Fruit fly (Drosophila melanogaster) whole organism, embryonic: ENCODE data around the gene obst-J.

ENCODE experiments used
- CG11456 ChIP-seq: fragments of 200-800 bp; sonication (Bioruptor generic); IDR thresholded peaks from 3 replicates; pipeline ENCODE4 v1.3.6; 2022; ENCODE audit warnings: missing biosample characterization, missing genetic modification characterization
- CG12659 ChIP-seq: fragments of 200-800 bp; sonication (Bioruptor generic); optimal IDR thresholded peaks from 3 replicates; lab custom pipeline; 2017; ENCODE audit warnings: mild to moderate bottlenecking, missing biosample characterization, missing genetic modification reagents, missing genetic modification characterization
- CG12744 ChIP-seq: fragments of 200-800 bp; sonication (Bioruptor generic); optimal IDR thresholded peaks from 2 replicates; lab custom pipeline; 2016; ENCODE audit warnings: missing biosample characterization, missing genetic modification characterization
- CG12769 ChIP-seq: fragments of 200-800 bp; sonication (Bioruptor generic); optimal IDR thresholded peaks from 2 replicates; lab custom pipeline; 2019; ENCODE audit warnings: missing biosample characterization, mild to moderate bottlenecking, missing genetic modification characterization, moderate library complexity
- CG12942 ChIP-seq: fragments of 200-800 bp; sonication (Bioruptor generic); optimal IDR thresholded peaks from 3 replicates; lab custom pipeline; 2016; ENCODE audit warnings: missing biosample characterization, missing genetic modification characterization
- CG14050 ChIP-seq: fragments of 200-800 bp; sonication (Bioruptor generic); IDR thresholded peaks from 3 replicates; pipeline ENCODE4 v1.3.6; 2022; ENCODE audit warnings: missing biosample characterization, missing genetic modification characterization
- CG15011 ChIP-seq: fragments of 200-800 bp; sonication (Bioruptor generic); optimal IDR thresholded peaks from 3 replicates; lab custom pipeline; 2018; ENCODE audit warnings: missing biosample characterization, mild to moderate bottlenecking, missing genetic modification characterization
- CG32767 ChIP-seq: fragments of 200-800 bp; sonication (Bioruptor generic); IDR thresholded peaks from 2 replicates; pipeline ENCODE4 v1.3.6; 2022; ENCODE audit warnings: missing biosample characterization, missing genetic modification characterization
- CG33213 ChIP-seq: fragments of 200-800 bp; sonication (Bioruptor generic); optimal IDR thresholded peaks from 3 replicates; lab custom pipeline; 2016; ENCODE audit warnings: missing biosample characterization, missing genetic modification characterization
- CG3407 ChIP-seq: fragments of 200-800 bp; sonication (Bioruptor generic); optimal IDR thresholded peaks from 2 replicates; lab custom pipeline; 2018; ENCODE audit warnings: missing biosample characterization, mild to moderate bottlenecking, missing genetic modification characterization
- CG34422 ChIP-seq: fragments of 200-800 bp; sonication (Bioruptor generic); IDR thresholded peaks from 3 replicates; pipeline ENCODE4 v1.3.6; 2022; ENCODE audit warnings: missing biosample characterization, missing genetic modification characterization
- CG3995 ChIP-seq: fragments of 200-800 bp; sonication (Bioruptor generic); optimal IDR thresholded peaks from 3 replicates; lab custom pipeline; 2016; ENCODE audit warnings: missing biosample characterization, missing genetic modification characterization
- CG4617 ChIP-seq: fragments of 200-800 bp; sonication (Bioruptor generic); optimal IDR thresholded peaks from 3 replicates; lab custom pipeline; 2016; ENCODE audit warnings: missing biosample characterization, missing genetic modification characterization, borderline replicate concordance
- CG4854 ChIP-seq: fragments of 200-800 bp; sonication (Bioruptor generic); optimal IDR thresholded peaks from 2 replicates; lab custom pipeline; 2016; ENCODE audit warnings: missing biosample characterization, missing genetic modification characterization, inconsistent platforms
- CG6254 ChIP-seq: fragments of 200-800 bp; sonication (Bioruptor generic); optimal IDR thresholded peaks from 3 replicates; lab custom pipeline; 2017; ENCODE audit warnings: mild to moderate bottlenecking, missing biosample characterization, missing genetic modification reagents, missing genetic modification characterization
- CG7839 ChIP-seq: fragments of 200-800 bp; sonication (Bioruptor generic); optimal IDR thresholded peaks from 3 replicates; lab custom pipeline; 2018; ENCODE audit warnings: missing biosample characterization, mild to moderate bottlenecking, missing genetic modification characterization, moderate library complexity
- CG9797 ChIP-seq: fragments of 200-800 bp; sonication (Bioruptor generic); optimal IDR thresholded peaks from 3 replicates; lab custom pipeline; 2018; ENCODE audit warnings: missing biosample characterization, mild to moderate bottlenecking, missing genetic modification characterization
- CrebB ChIP-seq: fragments of 200-800 bp; sonication (Bioruptor generic); optimal IDR thresholded peaks from 3 replicates; lab custom pipeline; 2018; ENCODE audit warnings: missing biosample characterization, mild to moderate bottlenecking, missing genetic modification characterization
- D ChIP-seq, 2 experiments: fragments of 200-800 bp in 1 of 2; fragments of >200 bp in 1 of 2; sonication (Bioruptor generic) in 1 of 2; optimal IDR thresholded peaks; 2 replicates in 1 of 2; 3 replicates in 1 of 2; lab custom pipeline; 2017; ENCODE audit warnings: mild to moderate bottlenecking in 1 of 2, missing biosample characterization in 1 of 2, missing genetic modification characterization in 1 of 2, missing genetic modification reagents in 1 of 2
- E2f2 ChIP-seq: fragments of 200-800 bp; sonication (Bioruptor generic); IDR thresholded peaks from 2 replicates; pipeline ENCODE4 v1.3.6; 2022; ENCODE audit warnings: missing biosample characterization, missing genetic modification characterization
- Ets97D ChIP-seq: fragments of 200-800 bp; sonication (Bioruptor generic); optimal IDR thresholded peaks from 3 replicates; lab custom pipeline; 2016; ENCODE audit warnings: missing biosample characterization, missing genetic modification characterization
- Hr78 ChIP-seq, 2 experiments: fragments of 200-800 bp in 1 of 2; fragments of >200 bp in 1 of 2; sonication (Bioruptor generic) in 1 of 2; optimal IDR thresholded peaks; 2 replicates each; lab custom pipeline; 2017 to 2019; ENCODE audit warnings: missing biosample characterization in 2 of 2, missing genetic modification characterization in 2 of 2, mild to moderate bottlenecking in 1 of 2, moderate library complexity in 1 of 2
- MESR4 ChIP-seq: fragments of 200-800 bp; sonication (Bioruptor generic); optimal IDR thresholded peaks from 2 replicates; lab custom pipeline; 2018; ENCODE audit warnings: missing biosample characterization, mild to moderate bottlenecking, missing genetic modification characterization, moderate library complexity
- Nf-YB ChIP-seq: fragments of 200-800 bp; sonication (Bioruptor generic); optimal IDR thresholded peaks from 3 replicates; lab custom pipeline; 2019; ENCODE audit warnings: missing biosample characterization, mild to moderate bottlenecking, missing genetic modification characterization, moderate library complexity
- Six4 ChIP-seq: fragments of 200-800 bp; sonication (Bioruptor generic); optimal IDR thresholded peaks from 2 replicates; lab custom pipeline; 2016; ENCODE audit warnings: missing biosample characterization, missing genetic modification characterization
- Sox102F ChIP-seq: fragments of 200-800 bp; sonication (Bioruptor generic); optimal IDR thresholded peaks from 2 replicates; lab custom pipeline; 2018; ENCODE audit warnings: missing biosample characterization, mild to moderate bottlenecking, missing genetic modification characterization, moderate library complexity
- al ChIP-seq: fragments of 200-800 bp; sonication (Bioruptor generic); IDR thresholded peaks from 2 replicates; pipeline ENCODE4 v1.3.6; 2022; ENCODE audit warnings: missing biosample characterization, missing genetic modification characterization
- ase ChIP-seq: fragments of 200-800 bp; sonication (Bioruptor generic); IDR thresholded peaks from 3 replicates; pipeline ENCODE4 v1.3.6; 2022; ENCODE audit warnings: missing biosample characterization, missing genetic modification characterization
- br ChIP-seq: fragments of >200 bp; optimal IDR thresholded peaks from 2 replicates; lab custom pipeline; 2017
- chn ChIP-seq: fragments of 200-800 bp; sonication (Bioruptor generic); optimal IDR thresholded peaks from 2 replicates; lab custom pipeline; 2016; ENCODE audit warnings: missing biosample characterization, missing genetic modification characterization
- corto ChIP-seq: fragments of 200-800 bp; sonication (Bioruptor generic); optimal IDR thresholded peaks from 2 replicates; lab custom pipeline; 2016; ENCODE audit warnings: missing biosample characterization, mild to moderate bottlenecking, missing genetic modification characterization, moderate library complexity
- crp ChIP-seq, 2 experiments: fragments of 200-800 bp; sonication (Bioruptor generic); optimal IDR thresholded peaks; 2 replicates in 1 of 2; 3 replicates in 1 of 2; lab custom pipeline; 2017; ENCODE audit warnings: missing biosample characterization in 2 of 2, missing genetic modification characterization in 2 of 2, mild to moderate bottlenecking in 1 of 2, moderate library complexity in 1 of 2
- danr ChIP-seq: fragments of 200-800 bp; sonication (Bioruptor generic); IDR thresholded peaks from 2 replicates; pipeline ENCODE4 v1.3.6; 2022; ENCODE audit warnings: missing biosample characterization, missing genetic modification characterization
- emc ChIP-seq: fragments of 200-800 bp; sonication (Bioruptor generic); optimal IDR thresholded peaks from 2 replicates; lab custom pipeline; 2016; ENCODE audit warnings: missing biosample characterization, missing genetic modification characterization
- fd102C ChIP-seq: fragments of 200-800 bp; sonication (Bioruptor generic); optimal IDR thresholded peaks from 2 replicates; lab custom pipeline; 2018; ENCODE audit warnings: missing biosample characterization, mild to moderate bottlenecking, missing genetic modification characterization, moderate library complexity
- fru ChIP-seq: fragments of >200 bp; optimal IDR thresholded peaks from 2 replicates; lab custom pipeline; 2017
- gcm2 ChIP-seq: fragments of 200-800 bp; sonication (Bioruptor generic); optimal IDR thresholded peaks from 2 replicates; lab custom pipeline; 2016; ENCODE audit warnings: missing biosample characterization, missing genetic modification characterization
- ham ChIP-seq: fragments of 200-800 bp; sonication (Bioruptor generic); IDR thresholded peaks from 2 replicates; pipeline ENCODE4 v1.3.6; 2022; ENCODE audit warnings: missing biosample characterization, missing genetic modification characterization
- hb ChIP-seq: fragments of 200-800 bp; sonication (Bioruptor generic); IDR thresholded peaks from 3 replicates; pipeline ENCODE4 v1.3.6; 2022; ENCODE audit warnings: missing biosample characterization, missing genetic modification characterization; ENCODE audit not compliant: partially characterized antibody
- her ChIP-seq: fragments of 200-800 bp; sonication (Bioruptor generic); optimal IDR thresholded peaks from 2 replicates; lab custom pipeline; 2016; ENCODE audit warnings: missing biosample characterization, missing genetic modification characterization
- hkb ChIP-seq, 2 experiments: fragments of 200-800 bp in 1 of 2; fragments of >200 bp in 1 of 2; sonication (Bioruptor generic) in 1 of 2; IDR thresholded peaks in 1 of 2; optimal IDR thresholded peaks in 1 of 2; 2 replicates each; pipeline versions ENCODE4 v1.3.6 to Lab custom; 2017 to 2022; ENCODE audit warnings: missing biosample characterization in 1 of 2, missing genetic modification characterization in 1 of 2
- kay ChIP-seq: fragments of 200-800 bp; sonication (Bioruptor generic); optimal IDR thresholded peaks from 2 replicates; lab custom pipeline; 2016; ENCODE audit warnings: missing biosample characterization, missing genetic modification characterization
- lov ChIP-seq, 2 experiments: fragments of 200-800 bp in 1 of 2; fragments of >200 bp in 1 of 2; sonication (Bioruptor generic) in 1 of 2; IDR thresholded peaks in 1 of 2; optimal IDR thresholded peaks in 1 of 2; 2 replicates in 1 of 2; 3 replicates in 1 of 2; pipeline versions ENCODE4 v1.3.6 to Lab custom; 2017 to 2022; ENCODE audit warnings: missing biosample characterization in 1 of 2, missing genetic modification characterization in 1 of 2
- mam ChIP-seq: fragments of 200-800 bp; sonication (Bioruptor generic); optimal IDR thresholded peaks from 3 replicates; lab custom pipeline; 2016; ENCODE audit warnings: missing biosample characterization, missing genetic modification characterization
- pfk ChIP-seq: fragments of 200-800 bp; sonication (Bioruptor generic); optimal IDR thresholded peaks from 2 replicates; lab custom pipeline; 2018; ENCODE audit warnings: missing biosample characterization, mild to moderate bottlenecking, missing genetic modification characterization, moderate library complexity
- phol ChIP-seq: fragments of 200-800 bp; sonication (Bioruptor generic); optimal IDR thresholded peaks from 3 replicates; lab custom pipeline; 2018; ENCODE audit warnings: missing biosample characterization, mild to moderate bottlenecking, missing genetic modification characterization, moderate library complexity
- repo ChIP-seq: fragments of 200-800 bp; sonication (Bioruptor generic); optimal IDR thresholded peaks from 2 replicates; lab custom pipeline; 2016; ENCODE audit warnings: missing biosample characterization, missing genetic modification characterization
- rib ChIP-seq: fragments of 200-800 bp; sonication (Bioruptor generic); IDR thresholded peaks from 2 replicates; pipeline ENCODE4 v1.3.6; 2022; ENCODE audit warnings: missing biosample characterization, missing genetic modification characterization
- tio ChIP-seq: fragments of 200-800 bp; sonication (Bioruptor generic); optimal IDR thresholded peaks from 2 replicates; lab custom pipeline; 2017; ENCODE audit warnings: missing biosample characterization, missing genetic modification characterization, inconsistent platforms
- zen ChIP-seq: fragments of 200-800 bp; sonication (Bioruptor generic); optimal IDR thresholded peaks from 3 replicates; lab custom pipeline; 2018; ENCODE audit warnings: missing biosample characterization, mild to moderate bottlenecking, missing genetic modification characterization, moderate library complexity

Gene obst-J

dm6 chr3L:20129032-20129431 lies 2.5 kb downstream of the obst-J start, which contains the start of gene gig (continued):
- TF ChIP-seq CG12659 (GFP tag; lab: Kevin White, UChicago) (no peak), CrebB (no peak), CG15011 (GFP tag; lab: Kevin White, UChicago) (no peak), CG3995 (GFP tag; lab: Kevin White, UChicago) (no peak), CG11456 (GFP tag; lab: Robert Waterston, UW) (no peak), crp (GFP tag; optimal IDR thresholded peaks at IDR 0.05; lab: Kevin White, UChicago) (peak; percentile 16 to 89), tio (GFP tag; lab: Kevin White, UChicago) (no peak), E2f2 (GFP tag; lab: Robert Waterston, UW) (peak; percentile 91), ase (GFP tag; lab: Robert Waterston, UW) (no peak), CG4854 (no peak), CG9797 (peak; percentile 57), hb (GFP tag; lab: Robert Waterston, UW) (no peak), CG33213 (GFP tag; lab: Kevin White, UChicago) (no peak), phol (tag; lab: Kevin White, UChicago) (no peak), ham (GFP tag; lab: Robert Waterston, UW) (no peak), CG4617 (no peak), chn (GFP tag; lab: Kevin White, UChicago) (no peak), CG3407 (GFP tag; lab: Kevin White, UChicago) (no peak), CG7839 (no peak), CG12744 (GFP tag; lab: Kevin White, UChicago) (no peak), D (optimal IDR thresholded peaks at IDR 0.05; lab: Kevin White, UChicago) (no peak), D (GFP tag; optimal IDR thresholded peaks at IDR 0.05; lab: Kevin White, UChicago) (no peak), fru (lab: Kevin White, UChicago) (no peak), Six4 (no peak), al (no peak), mam (GFP tag; lab: Kevin White, UChicago) (no peak), danr (no peak), Sox102F (GFP tag; lab: Kevin White, UChicago) (no peak), lov (optimal IDR thresholded peaks at IDR 0.05; lab: Kevin White, UChicago) (no peak), lov (GFP tag; IDR thresholded peaks at IDR 0.05; lab: Robert Waterston, UW) (no peak), br (lab: Kevin White, UChicago) (no peak), corto (GFP tag; lab: Kevin White, UChicago) (no peak), gcm2 (GFP tag; lab: Kevin White, UChicago) (no peak), pfk (GFP tag; lab: Kevin White, UChicago) (no peak), CG14050 (GFP tag; lab: Robert Waterston, UW) (no peak), Ets97D (GFP tag; lab: Kevin White, UChicago) (peak; percentile 33), hkb (optimal IDR thresholded peaks at IDR 0.05; lab: Kevin White, UChicago) (no peak), hkb (GFP tag; IDR thresholded peaks at IDR 0.05; lab: Robert Waterston, UW) (no peak), zen (tag; lab: Kevin White, UChicago) (no peak), CG34422 (GFP tag; lab: Robert Waterston, UW) (no peak), fd102C (GFP tag; lab: Kevin White, UChicago) (no peak), CG32767 (no peak), CG12769 (tag; lab: Kevin White, UChicago) (no peak), emc (no peak), her (GFP tag; lab: Kevin White, UChicago) (no peak), MESR4 (peak; percentile 63), Nf-YB (GFP tag; lab: Kevin White, UChicago) (no peak), CG6254 (GFP tag; lab: Kevin White, UChicago) (no peak), kay (GFP tag; lab: Kevin White, UChicago) (no peak), repo (GFP tag; lab: Kevin White, UChicago) (no peak), Hr78 (GFP tag; optimal IDR thresholded peaks at IDR 0.05; lab: Kevin White, UChicago) (no peak), rib (no peak), CG12942 (GFP tag; lab: Kevin White, UChicago) (no peak)
